Fruit fly (Drosophila melanogaster): Measurements from ENCODE around the gene CG15498.
A peak's percentile ranks its signal among the peaks of the same experiment; 100 is the strongest.

Gene CG15498

DNA sequence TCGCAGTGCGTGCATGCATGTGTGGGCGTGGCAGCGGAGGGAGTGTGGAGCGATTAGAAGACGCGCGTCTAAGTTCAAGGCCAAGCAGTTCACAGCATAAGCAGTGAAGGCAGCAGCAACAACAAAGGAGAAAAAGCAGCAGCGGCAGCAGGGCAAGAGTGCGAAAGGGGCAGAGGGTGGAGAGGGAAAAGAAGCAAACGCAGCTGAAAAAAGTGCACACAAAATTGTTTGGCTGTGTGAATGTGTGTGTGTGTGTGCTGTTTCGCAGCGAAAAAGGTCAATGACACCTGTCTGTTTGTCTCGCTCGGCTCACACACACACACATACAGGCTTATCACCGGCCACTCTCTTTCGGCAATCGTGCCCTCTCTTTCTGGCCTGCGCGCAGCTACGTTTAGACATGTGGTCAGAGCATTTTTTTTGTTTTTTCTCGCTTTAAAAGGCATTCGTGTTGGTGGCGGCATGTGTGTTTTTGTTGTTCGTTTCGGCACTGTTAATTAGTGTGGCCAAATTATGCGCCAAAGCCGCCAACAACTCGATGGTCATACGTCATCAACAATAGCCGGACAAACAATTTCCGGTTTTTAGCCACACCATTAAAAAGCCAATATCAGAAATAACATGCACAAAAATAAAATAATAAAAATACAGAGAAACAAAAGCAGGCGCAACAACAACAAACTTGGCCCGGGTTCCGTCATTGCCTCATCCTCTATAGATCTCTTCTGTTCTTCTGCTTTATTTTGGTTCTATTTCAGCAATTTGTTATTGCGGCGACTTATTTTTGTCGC is 47.3 kb upstream of the CG15498 start (continued):
- no peak for TF ChIP-seq CG32264 (GFP tag; optimal IDR thresholded peaks at IDR 0.05)
- TF ChIP-seq HLH106 (tag; optimal IDR thresholded peaks at IDR 0.05) = no peak
- TF ChIP-seq psq (GFP tag; optimal IDR thresholded peaks at IDR 0.05) = peak; percentile 92
- no peak for TF ChIP-seq ey (GFP tag; optimal IDR thresholded peaks at IDR 0.05)

dm6 chr3R:21614858-21615427 is 46.0 kb upstream of the CG15498 start:
- no peak for TF ChIP-seq GATAd (GFP tag; optimal IDR thresholded peaks at IDR 0.05)
- TF ChIP-seq brk (GFP tag; optimal IDR thresholded peaks at IDR 0.05) = no peak
- TF ChIP-seq fru (GFP tag; optimal IDR thresholded peaks at IDR 0.05) = peak; percentile 9
- peak; percentile 10 for TF ChIP-seq psq (GFP tag; optimal IDR thresholded peaks at IDR 0.05)
- TF ChIP-seq Myc (optimal IDR thresholded peaks at IDR 0.05) = no peak
- TF ChIP-seq woc (GFP tag; optimal IDR thresholded peaks at IDR 0.05) = no peak
- TF ChIP-seq br (GFP tag; optimal IDR thresholded peaks at IDR 0.05) = peak; percentile 16
- no peak for TF ChIP-seq CG9705 (GFP tag; optimal IDR thresholded peaks at IDR 0.05)
- TF ChIP-seq ey (GFP tag; optimal IDR thresholded peaks at IDR 0.05) = peak; percentile 14
- no peak for TF ChIP-seq dl (GFP tag; optimal IDR thresholded peaks at IDR 0.05; ENCODE audit: insufficient read depth in 1 of 2, partially characterized antibody in 2 of 2)
- TF ChIP-seq sv (GFP tag; optimal IDR thresholded peaks at IDR 0.05) = peak; percentile 9
- TF ChIP-seq jim (GFP tag; optimal IDR thresholded peaks at IDR 0.05) = no peak

dm6 chr3R:21613322-21613807 is 44.4 kb upstream of the CG15498 start:
- TF ChIP-seq dl (GFP tag; optimal IDR thresholded peaks at IDR 0.05; ENCODE audit: insufficient read depth in 1 of 2, partially characterized antibody in 2 of 2) (peak in 1 of 2 experiments; percentile 31), jim (GFP tag; optimal IDR thresholded peaks at IDR 0.05) (peak; percentile 77), Sp1 (GFP tag; optimal IDR thresholded peaks at IDR 0.05) (peak; percentile 72), h (GFP tag; optimal IDR thresholded peaks at IDR 0.05) (peak; percentile 83), foxo (GFP tag; optimal IDR thresholded peaks at IDR 0.05) (peak; percentile 37 to 71), Dfd (GFP tag; optimal IDR thresholded peaks at IDR 0.05) (no peak), ey (GFP tag; optimal IDR thresholded peaks at IDR 0.05) (no peak), Rel (GFP tag; optimal IDR thresholded peaks at IDR 0.05) (no peak), Rel (tag; optimal IDR thresholded peaks at IDR 0.05) (peak; percentile 79), CG9705 (GFP tag; optimal IDR thresholded peaks at IDR 0.05) (peak; percentile 34), N (GFP tag; optimal IDR thresholded peaks at IDR 0.05) (no peak), fru (GFP tag; optimal IDR thresholded peaks at IDR 0.05) (peak; percentile 60), psq (GFP tag; optimal IDR thresholded peaks at IDR 0.05) (peak; percentile 99), pan (optimal IDR thresholded peaks at IDR 0.05) (no peak), CrebA (GFP tag; optimal IDR thresholded peaks at IDR 0.05; ENCODE audit: borderline replicate concordance) (peak; percentile 61), woc (GFP tag; optimal IDR thresholded peaks at IDR 0.05) (no peak), rgr (GFP tag; optimal IDR thresholded peaks at IDR 0.05) (peak; percentile 80), lola (GFP tag; optimal IDR thresholded peaks at IDR 0.05) (no peak), GATAd (GFP tag; optimal IDR thresholded peaks at IDR 0.05) (peak; percentile 72), Hr78 (GFP tag; optimal IDR thresholded peaks at IDR 0.05) (no peak), sage (GFP tag; optimal IDR thresholded peaks at IDR 0.05) (peak; percentile 71), Jra (GFP tag; optimal IDR thresholded peaks at IDR 0.05) (peak; percentile 89), Dif (GFP tag; optimal IDR thresholded peaks at IDR 0.05; ENCODE audit: partially characterized antibody) (no peak), sv (GFP tag; optimal IDR thresholded peaks at IDR 0.05) (no peak), Mio (GFP tag; optimal IDR thresholded peaks at IDR 0.05) (no peak), dsf (GFP tag; optimal IDR thresholded peaks at IDR 0.05; ENCODE audit: borderline replicate concordance) (peak; percentile 51), Hr83 (GFP tag; optimal IDR thresholded peaks at IDR 0.05; ENCODE audit: poor library complexity, severe bottlenecking) (peak; percentile 93), Abd-B (GFP tag; optimal IDR thresholded peaks at IDR 0.05) (no peak), usp (GFP tag; optimal IDR thresholded peaks at IDR 0.05) (no peak), HLH106 (tag; optimal IDR thresholded peaks at IDR 0.05) (peak; percentile 4), Hnf4 (GFP tag; optimal IDR thresholded peaks at IDR 0.05) (peak; percentile 72), Myc (optimal IDR thresholded peaks at IDR 0.05) (no peak), CG32264 (GFP tag; optimal IDR thresholded peaks at IDR 0.05) (peak; percentile 60), Vsx2 (GFP tag; optimal IDR thresholded peaks at IDR 0.05; ENCODE audit: partially characterized antibody) (peak; percentile 33), tai (GFP tag; optimal IDR thresholded peaks at IDR 0.05) (peak; percentile 82), brk (GFP tag; optimal IDR thresholded peaks at IDR 0.05) (peak; percentile 69), br (GFP tag; optimal IDR thresholded peaks at IDR 0.05) (peak; percentile 73), OdsH (GFP tag; optimal IDR thresholded peaks at IDR 0.05) (peak; percentile 73), dmrt93B (GFP tag; optimal IDR thresholded peaks at IDR 0.05) (peak; percentile 24)

Measured in whole organism, wandering third instar larva.